Fruit fly (Drosophila melanogaster) whole organism, embryonic: Measurements from ENCODE around the gene Mst89B.
A peak's percentile ranks its signal among the peaks of the same experiment; 100 is the strongest.

Source experiments
- CG10147 ChIP-seq: fragments of 200-800 bp; sonication (Bioruptor generic); optimal IDR thresholded peaks from 2 replicates; lab custom pipeline; 2019; ENCODE audit warnings: missing biosample characterization, mild to moderate bottlenecking, missing genetic modification characterization, moderate library complexity
- CG10979 ChIP-seq: fragments of 200-800 bp; sonication (Bioruptor generic); optimal IDR thresholded peaks from 2 replicates; lab custom pipeline; 2018; ENCODE audit warnings: missing biosample characterization, mild to moderate bottlenecking, missing genetic modification characterization, moderate library complexity
- CG12071 ChIP-seq: fragments of 200-800 bp; sonication (Bioruptor generic); optimal IDR thresholded peaks from 3 replicates; lab custom pipeline; 2018; ENCODE audit warnings: missing biosample characterization, mild to moderate bottlenecking, missing genetic modification characterization
- CG12769 ChIP-seq: fragments of 200-800 bp; sonication (Bioruptor generic); optimal IDR thresholded peaks from 2 replicates; lab custom pipeline; 2019; ENCODE audit warnings: missing biosample characterization, mild to moderate bottlenecking, missing genetic modification characterization, moderate library complexity
- CG13894 ChIP-seq: fragments of 200-800 bp; sonication (Bioruptor generic); optimal IDR thresholded peaks from 3 replicates; lab custom pipeline; 2018; ENCODE audit warnings: missing biosample characterization, mild to moderate bottlenecking, missing genetic modification characterization, moderate library complexity
- CG17361 ChIP-seq: fragments of 200-800 bp; sonication (Bioruptor generic); IDR thresholded peaks from 3 replicates; pipeline ENCODE4 v1.3.6; 2022; ENCODE audit warnings: missing biosample characterization, missing genetic modification characterization
- CG6765 ChIP-seq: fragments of 200-800 bp; sonication (Bioruptor generic); optimal IDR thresholded peaks from 3 replicates; lab custom pipeline; 2017; ENCODE audit warnings: missing biosample characterization, mild to moderate bottlenecking, missing genetic modification characterization
- CG9215 ChIP-seq: fragments of 200-800 bp; sonication (Bioruptor generic); IDR thresholded peaks from 2 replicates; pipeline ENCODE4 v1.3.6; 2022; ENCODE audit warnings: missing biosample characterization, missing genetic modification characterization
- CG9727 ChIP-seq: fragments of 200-800 bp; sonication (Bioruptor generic); optimal IDR thresholded peaks from 3 replicates; lab custom pipeline; 2017; ENCODE audit warnings: missing biosample characterization, mild to moderate bottlenecking, missing genetic modification characterization
- Drgx ChIP-seq: fragments of 200-800 bp; sonication (Bioruptor generic); IDR thresholded peaks from 2 replicates; pipeline ENCODE4 v1.3.6; 2022; ENCODE audit warnings: missing biosample characterization, missing genetic modification characterization
- Ets65A ChIP-seq: fragments of 200-800 bp; sonication (Bioruptor generic); peaks from one replicate; lab custom pipeline; 2016; ENCODE audit warnings: missing biosample characterization, missing genetic modification characterization
- HLH3B ChIP-seq: fragments of 200-800 bp; sonication (Bioruptor generic); IDR thresholded peaks from 2 replicates; pipeline ENCODE4 v1.3.6; 2022; ENCODE audit warnings: missing biosample characterization, missing genetic modification characterization
- Hr78 ChIP-seq, 2 experiments: fragments of 200-800 bp in 1 of 2; fragments of >200 bp in 1 of 2; sonication (Bioruptor generic) in 1 of 2; optimal IDR thresholded peaks; 2 replicates each; lab custom pipeline; 2017 to 2019; ENCODE audit warnings: missing biosample characterization in 2 of 2, missing genetic modification characterization in 2 of 2, mild to moderate bottlenecking in 1 of 2, moderate library complexity in 1 of 2
- Lim3 ChIP-seq: fragments of 200-800 bp; sonication (Bioruptor generic); IDR thresholded peaks from 2 replicates; pipeline ENCODE4 v1.3.6; 2022; ENCODE audit warnings: missing biosample characterization, missing genetic modification characterization
- Med ChIP-seq: fragments of 200-800 bp; sonication (Bioruptor generic); peaks from one replicate; lab custom pipeline; 2016; ENCODE audit warnings: missing biosample characterization, missing genetic modification characterization, mild to moderate bottlenecking, inconsistent platforms, moderate library complexity
- NFAT ChIP-seq: fragments of 200-800 bp; sonication (Bioruptor generic); IDR thresholded peaks from 2 replicates; pipeline ENCODE4 v1.3.6; 2022; ENCODE audit warnings: missing biosample characterization, missing genetic modification characterization
- NK7.1 ChIP-seq: fragments of 200-800 bp; sonication (Bioruptor generic); optimal IDR thresholded peaks from 3 replicates; lab custom pipeline; 2016; ENCODE audit warnings: missing biosample characterization, missing genetic modification characterization
- Nf-YA ChIP-seq: fragments of 200-800 bp; sonication (Bioruptor generic); IDR thresholded peaks from 2 replicates; pipeline ENCODE4 v1.3.6; 2022; ENCODE audit warnings: missing biosample characterization, missing genetic modification characterization
- Oaz ChIP-seq: fragments of 200-800 bp; sonication (Bioruptor generic); IDR thresholded peaks from 2 replicates; pipeline ENCODE4 v1.3.6; 2022; ENCODE audit warnings: missing biosample characterization, missing genetic modification characterization
- Ravus ChIP-seq: fragments of 200-800 bp; sonication (Bioruptor generic); IDR thresholded peaks from 2 replicates; pipeline ENCODE4 v1.3.6; 2022; ENCODE audit warnings: missing biosample characterization, missing genetic modification characterization
- Usf ChIP-seq: fragments of 200-800 bp; sonication (Bioruptor generic); optimal IDR thresholded peaks from 2 replicates; lab custom pipeline; 2017; ENCODE audit warnings: missing genotype, missing biosample characterization, missing genetic modification characterization
- ap ChIP-seq: fragments of 200-800 bp; sonication (Bioruptor generic); IDR thresholded peaks from 2 replicates; pipeline ENCODE4 v1.3.6; 2022; ENCODE audit warnings: missing biosample characterization, missing genetic modification characterization
- bcd ChIP-seq: fragments of 200-800 bp; sonication (Bioruptor generic); optimal IDR thresholded peaks from 2 replicates; lab custom pipeline; 2017; ENCODE audit warnings: missing biosample characterization, mild to moderate bottlenecking, missing genetic modification characterization
- chinmo ChIP-seq: fragments of 200-800 bp; sonication (Bioruptor generic); IDR thresholded peaks from 4 replicates; pipeline ENCODE4 v1.3.6; 2022; ENCODE audit warnings: missing biosample characterization, missing genetic modification characterization; ENCODE audit not compliant: partially characterized antibody
- chn ChIP-seq: fragments of 200-800 bp; sonication (Bioruptor generic); optimal IDR thresholded peaks from 2 replicates; lab custom pipeline; 2016; ENCODE audit warnings: missing biosample characterization, missing genetic modification characterization
- crol ChIP-seq: fragments of 200-800 bp; sonication (Bioruptor generic); IDR thresholded peaks from 2 replicates; pipeline ENCODE4 v1.3.6; 2022; ENCODE audit warnings: missing biosample characterization, missing genetic modification characterization
- dimm ChIP-seq: fragments of 200-800 bp; sonication (Bioruptor generic); IDR thresholded peaks from 2 replicates; pipeline ENCODE4 v1.3.6; 2022; ENCODE audit warnings: missing biosample characterization, missing genetic modification characterization
- dysf ChIP-seq: fragments of 200-800 bp; sonication (Bioruptor generic); IDR thresholded peaks from 3 replicates; pipeline ENCODE4 v1.3.6; 2022; ENCODE audit warnings: missing biosample characterization, missing genetic modification characterization
- fru ChIP-seq: fragments of >200 bp; optimal IDR thresholded peaks from 2 replicates; lab custom pipeline; 2017
- gem ChIP-seq: fragments of 200-800 bp; sonication (Bioruptor generic); optimal IDR thresholded peaks from 2 replicates; lab custom pipeline; 2019; ENCODE audit warnings: missing biosample characterization, mild to moderate bottlenecking, missing genetic modification characterization, moderate library complexity
- grau ChIP-seq: fragments of 200-800 bp; optimal IDR thresholded peaks from 3 replicates; lab custom pipeline; 2019; ENCODE audit warnings: missing biosample characterization, mild to moderate bottlenecking, missing genetic modification characterization, moderate library complexity
- h ChIP-seq: fragments of >200 bp; optimal IDR thresholded peaks from 2 replicates; lab custom pipeline; 2017
- her ChIP-seq: fragments of 200-800 bp; sonication (Bioruptor generic); optimal IDR thresholded peaks from 2 replicates; lab custom pipeline; 2016; ENCODE audit warnings: missing biosample characterization, missing genetic modification characterization
- ken ChIP-seq: fragments of 200-800 bp; sonication (Bioruptor generic); IDR thresholded peaks from 3 replicates; pipeline ENCODE4 v1.3.6; 2022; ENCODE audit warnings: missing biosample characterization, missing genetic modification characterization
- lab ChIP-seq: fragments of 200-800 bp; sonication (Bioruptor generic); optimal IDR thresholded peaks from 3 replicates; lab custom pipeline; 2017; ENCODE audit warnings: missing biosample characterization, missing genetic modification characterization, mild to moderate bottlenecking, moderate library complexity, missing genetic modification reagents
- lmd ChIP-seq: fragments of 200-800 bp; sonication (Bioruptor generic); IDR thresholded peaks from 2 replicates; pipeline ENCODE4 v1.3.6; 2022; ENCODE audit warnings: missing biosample characterization, missing genetic modification characterization
- mirr ChIP-seq: fragments of 200-800 bp; sonication (Bioruptor generic); optimal IDR thresholded peaks from 3 replicates; lab custom pipeline; 2018; ENCODE audit warnings: missing biosample characterization, mild to moderate bottlenecking, missing genetic modification characterization
- nau ChIP-seq: fragments of 200-800 bp; sonication (Bioruptor generic); optimal IDR thresholded peaks from 3 replicates; lab custom pipeline; 2017; ENCODE audit warnings: missing biosample characterization, mild to moderate bottlenecking, missing genetic modification characterization, missing genetic modification reagents
- sens ChIP-seq: fragments of 200-800 bp; sonication (Bioruptor generic); peaks from one replicate; lab custom pipeline; 2016; ENCODE audit warnings: missing biosample characterization, missing genetic modification characterization
- seq ChIP-seq: fragments of 200-800 bp; sonication (Bioruptor generic); IDR thresholded peaks from 2 replicates; pipeline ENCODE4 v1.3.6; 2022; ENCODE audit warnings: missing biosample characterization, missing genetic modification characterization
- sisA ChIP-seq: fragments of 200-800 bp; sonication (Bioruptor generic); IDR thresholded peaks from 2 replicates; pipeline ENCODE4 v1.3.6; 2022; ENCODE audit warnings: missing biosample characterization, missing genetic modification characterization
- sob ChIP-seq: fragments of 200-800 bp; sonication (Bioruptor generic); IDR thresholded peaks from 2 replicates; pipeline ENCODE4 v1.3.6; 2022; ENCODE audit warnings: missing biosample characterization, missing genetic modification characterization
- stwl ChIP-seq: fragments of 200-800 bp; sonication (Bioruptor generic); optimal IDR thresholded peaks from 3 replicates; lab custom pipeline; 2018; ENCODE audit warnings: missing biosample characterization, mild to moderate bottlenecking, missing genetic modification characterization, moderate library complexity
- wek ChIP-seq: fragments of 200-800 bp; sonication (Bioruptor generic); optimal IDR thresholded peaks from 3 replicates; lab custom pipeline; 2018; ENCODE audit warnings: missing biosample characterization, mild to moderate bottlenecking, missing genetic modification characterization, moderate library complexity

Mst89B gene

dm6 chr3R:16218251-16219030, 48.4 kb upstream of the Mst89B start (continued):
- TF ChIP-seq bcd (GFP tag; lab: Kevin White, UChicago) = no peak
- TF ChIP-seq Usf (GFP tag; lab: Kevin White, UChicago) = no peak
- TF ChIP-seq chinmo (GFP tag; lab: Robert Waterston, UW) = 0 out of 4 replicates have a peak, but pooled peaks have one; percentile 31
- peak; percentile 62 for TF ChIP-seq Med
- no peak for TF ChIP-seq NK7.1 (GFP tag; lab: Kevin White, UChicago)
- no peak for TF ChIP-seq mirr
- TF ChIP-seq CG12769 (tag; lab: Kevin White, UChicago) = peak; percentile 29
- TF ChIP-seq CG10147 (GFP tag; lab: Kevin White, UChicago) = no peak
- no peak for TF ChIP-seq sisA (GFP tag; lab: Robert Waterston, UW)
- no peak for TF ChIP-seq gem (tag; lab: Kevin White, UChicago)
- TF ChIP-seq seq (GFP tag; lab: Robert Waterston, UW) = no peak
- TF ChIP-seq CG9215 = no peak
- TF ChIP-seq Ravus (GFP tag; lab: Robert Waterston, UW) = no peak
- no peak for TF ChIP-seq CG9727 (GFP tag; lab: Kevin White, UChicago)
- no peak for TF ChIP-seq HLH3B (GFP tag; lab: Robert Waterston, UW)
- TF ChIP-seq chn (GFP tag; lab: Kevin White, UChicago) = no peak
- TF ChIP-seq fru (lab: Kevin White, UChicago) = no peak

- TF ChIP-seq stwl (tag; lab: Kevin White, UChicago) = peak; percentile 44
- no peak for TF ChIP-seq nau (GFP tag; lab: Kevin White, UChicago)
- TF ChIP-seq CG12071 (GFP tag; lab: Kevin White, UChicago) = no peak
- TF ChIP-seq Med = peak; percentile 28
- no peak for TF ChIP-seq Hr78 (GFP tag; optimal IDR thresholded peaks at IDR 0.05; lab: Kevin White, UChicago)
- no peak for TF ChIP-seq dimm (GFP tag; lab: Robert Waterston, UW)
- TF ChIP-seq CG17361 = no peak
- TF ChIP-seq sens (GFP tag; lab: Kevin White, UChicago) = peak; percentile 64
- TF ChIP-seq Lim3 (GFP tag; lab: Robert Waterston, UW) = no peak
- TF ChIP-seq Drgx (GFP tag; lab: Robert Waterston, UW) = 0 out of 2 replicates have a peak, but pooled peaks have one; percentile 25
- no peak for TF ChIP-seq her
- TF ChIP-seq grau = no peak
- TF ChIP-seq Nf-YA (GFP tag; lab: Robert Waterston, UW) = no peak
- peak; percentile 86 for TF ChIP-seq Ets65A (GFP tag; lab: Kevin White, UChicago)
- TF ChIP-seq h = no peak
- TF ChIP-seq, all 482 proteins: peak for 5
Observed at dm6 chr3R:16220050-16220670, 46.7 kb upstream of the Mst89B start.

- TF ChIP-seq CG13894 (tag; lab: Kevin White, UChicago) (peak; percentile 84), CG10979 (tag; lab: Kevin White, UChicago) (no peak), crol (GFP tag; lab: Robert Waterston, UW) (peak; percentile 32; the same call in 1 of the 2 replicates), NFAT (GFP tag; lab: Robert Waterston, UW) (no peak), sob (no peak), ken (GFP tag; lab: Robert Waterston, UW) (0 out of 3 replicates have a peak, but pooled peaks have one; percentile 6), lab (GFP tag; lab: Kevin White, UChicago) (peak; percentile 7), Oaz (no peak), Med (peak; percentile 48), Ets65A (GFP tag; lab: Kevin White, UChicago) (peak; percentile 93), wek (GFP tag; lab: Kevin White, UChicago) (no peak), lmd (GFP tag; lab: Robert Waterston, UW) (0 out of 2 replicates have a peak, but pooled peaks have one; percentile 13), dysf (peak; percentile 6; the same call in 1 of the 3 replicates), CG6765 (GFP tag; lab: Kevin White, UChicago) (peak; percentile 14), ap (GFP tag; lab: Robert Waterston, UW) (no peak)
Observed at dm6 chr3R:16220854-16221253, 46.0 kb upstream of the Mst89B start.
